Fruit fly (Drosophila melanogaster) whole organism, embryonic: Measurements from ENCODE around the gene VhaSFD.

Source experiments
- CG17829 ChIP-seq: fragments of 200-800 bp; optimal IDR thresholded peaks from 2 replicates; lab custom pipeline; 2019; ENCODE audit warnings: missing biosample characterization, mild to moderate bottlenecking, missing genetic modification characterization, moderate library complexity
- CG30020 ChIP-seq: fragments of 200-800 bp; optimal IDR thresholded peaks from 2 replicates; lab custom pipeline; 2019; ENCODE audit warnings: missing biosample characterization, mild to moderate bottlenecking, missing genetic modification characterization, moderate library complexity
- CG3838 ChIP-seq: fragments of 200-800 bp; sonication (Bioruptor generic); optimal IDR thresholded peaks from 3 replicates; lab custom pipeline; 2016; ENCODE audit warnings: missing biosample characterization, missing genetic modification characterization
- CG9215 ChIP-seq: fragments of 200-800 bp; sonication (Bioruptor generic); IDR thresholded peaks from 2 replicates; pipeline ENCODE4 v1.3.6; 2022; ENCODE audit warnings: missing biosample characterization, missing genetic modification characterization
- fd3F ChIP-seq: fragments of 200-800 bp; sonication (Bioruptor generic); optimal IDR thresholded peaks from 2 replicates; lab custom pipeline; 2018; ENCODE audit warnings: missing biosample characterization, mild to moderate bottlenecking, missing genetic modification characterization, moderate library complexity
- gsb ChIP-seq: fragments of 200-800 bp; sonication (Bioruptor generic); IDR thresholded peaks from 2 replicates; pipeline ENCODE4 v1.3.6; 2022; ENCODE audit warnings: missing biosample characterization, missing genetic modification characterization
- lab ChIP-seq: fragments of 200-800 bp; sonication (Bioruptor generic); optimal IDR thresholded peaks from 3 replicates; lab custom pipeline; 2017; ENCODE audit warnings: missing biosample characterization, missing genetic modification characterization, mild to moderate bottlenecking, moderate library complexity, missing genetic modification reagents
- pfk ChIP-seq: fragments of 200-800 bp; sonication (Bioruptor generic); optimal IDR thresholded peaks from 2 replicates; lab custom pipeline; 2018; ENCODE audit warnings: missing biosample characterization, mild to moderate bottlenecking, missing genetic modification characterization, moderate library complexity
- tio ChIP-seq: fragments of 200-800 bp; sonication (Bioruptor generic); optimal IDR thresholded peaks from 2 replicates; lab custom pipeline; 2017; ENCODE audit warnings: missing biosample characterization, missing genetic modification characterization, inconsistent platforms

DNA sequence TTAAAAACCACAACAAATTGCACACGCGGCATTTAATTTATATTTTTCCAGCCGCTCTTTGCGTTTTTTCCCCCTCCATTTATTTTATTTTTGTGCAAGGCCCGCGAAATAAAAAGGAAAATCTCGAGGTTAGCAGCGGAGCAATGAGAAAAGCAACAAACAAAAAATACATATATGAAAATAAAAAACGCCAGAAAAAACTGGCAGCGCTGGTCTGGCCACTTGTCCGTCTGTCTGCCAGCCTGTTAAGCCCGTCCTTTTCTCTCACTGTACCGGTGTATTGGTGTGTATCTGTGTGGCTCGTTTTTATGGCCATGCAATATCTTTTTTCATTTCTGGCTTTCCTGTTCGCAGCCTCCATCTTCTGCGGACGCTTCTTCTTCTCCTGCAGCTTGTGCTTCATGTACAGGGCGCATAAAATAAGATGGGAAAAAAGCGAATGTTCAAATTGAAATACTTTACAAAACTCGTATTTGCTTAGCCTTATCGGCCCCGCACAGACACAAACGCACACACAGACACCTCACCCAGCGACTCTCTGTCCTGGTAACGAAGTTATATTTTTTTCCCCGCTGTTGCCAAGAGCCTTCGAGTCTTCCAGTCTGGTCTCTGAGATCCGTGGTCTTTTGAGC is 41.1 kb downstream of the VhaSFD start:
- TF ChIP-seq CG17829 (no peak), CG30020 (tag; lab: Kevin White, UChicago) (no peak), CG3838 (GFP tag; lab: Kevin White, UChicago) (no peak), lab (GFP tag; lab: Kevin White, UChicago) (no peak), tio (GFP tag; lab: Kevin White, UChicago) (no peak), CG9215 (GFP tag; lab: Robert Waterston, UW) (no peak), fd3F (no peak), pfk (GFP tag; lab: Kevin White, UChicago) (no peak), gsb (GFP tag; lab: Robert Waterston, UW) (no peak)
